Fruit fly (Drosophila melanogaster) whole organism, embryonic: ENCODE results near the gene comm.

Experiments used
- Aef1 ChIP-seq: fragments of 200-800 bp; sonication (Bioruptor generic); IDR thresholded peaks from 3 replicates; pipeline ENCODE4 v1.3.6; 2022; ENCODE audit warnings: missing biosample characterization, missing genetic modification characterization
- Antp ChIP-seq: fragments of 200-800 bp; sonication (Bioruptor generic); optimal IDR thresholded peaks from 3 replicates; lab custom pipeline; 2016; ENCODE audit warnings: missing biosample characterization, missing genetic modification characterization
- Awh ChIP-seq: fragments of 200-800 bp; sonication (Bioruptor generic); IDR thresholded peaks from 2 replicates; pipeline ENCODE4, ENCODE4 v1.3.6; 2022; ENCODE audit warnings: missing biosample characterization, missing genetic modification characterization
- CG10366 ChIP-seq: fragments of 200-800 bp; sonication (Bioruptor generic); IDR thresholded peaks from 2 replicates; pipeline ENCODE4 v1.3.6; 2022; ENCODE audit warnings: missing biosample characterization, missing genetic modification characterization
- CG12236 ChIP-seq: fragments of 200-800 bp; sonication (Bioruptor generic); optimal IDR thresholded peaks from 2 replicates; lab custom pipeline; 2016; ENCODE audit warnings: missing biosample characterization, missing genetic modification characterization
- CG12942 ChIP-seq: fragments of 200-800 bp; sonication (Bioruptor generic); optimal IDR thresholded peaks from 3 replicates; lab custom pipeline; 2016; ENCODE audit warnings: missing biosample characterization, missing genetic modification characterization
- CG17568 ChIP-seq: fragments of 200-800 bp; sonication (Bioruptor generic); optimal IDR thresholded peaks from 2 replicates; lab custom pipeline; 2018; ENCODE audit warnings: missing biosample characterization, mild to moderate bottlenecking, missing genetic modification characterization, moderate library complexity
- CG18764 ChIP-seq: fragments of 200-800 bp; sonication (Bioruptor generic); optimal IDR thresholded peaks from 3 replicates; lab custom pipeline; 2016; ENCODE audit warnings: missing biosample characterization, missing genetic modification characterization
- CG43689 ChIP-seq: fragments of 200-800 bp; sonication (Bioruptor generic); IDR thresholded peaks from 2 replicates; pipeline ENCODE4 v1.3.6; 2022; ENCODE audit warnings: missing biosample characterization, missing genetic modification characterization
- CG4820 ChIP-seq: fragments of 200-800 bp; sonication (Bioruptor generic); optimal IDR thresholded peaks from 3 replicates; lab custom pipeline; 2016; ENCODE audit warnings: missing biosample characterization, missing genetic modification characterization
- CG6254 ChIP-seq: fragments of 200-800 bp; sonication (Bioruptor generic); optimal IDR thresholded peaks from 3 replicates; lab custom pipeline; 2017; ENCODE audit warnings: mild to moderate bottlenecking, missing biosample characterization, missing genetic modification reagents, missing genetic modification characterization
- CG6791 ChIP-seq: fragments of 200-800 bp; sonication (Bioruptor generic); IDR thresholded peaks from 3 replicates; pipeline ENCODE4 v1.3.6; 2022; ENCODE audit warnings: missing biosample characterization, missing genetic modification characterization; ENCODE audit not compliant: partially characterized antibody
- CG6813 ChIP-seq: fragments of 200-800 bp; sonication (Bioruptor generic); optimal IDR thresholded peaks from 2 replicates; lab custom pipeline; 2017; ENCODE audit warnings: missing biosample characterization, missing genetic modification characterization, mild to moderate bottlenecking, moderate library complexity, missing genetic modification reagents
- CG6854 ChIP-seq: fragments of 200-800 bp; sonication (Bioruptor generic); optimal IDR thresholded peaks from 3 replicates; lab custom pipeline; 2017; ENCODE audit warnings: missing biosample characterization, mild to moderate bottlenecking, missing genetic modification characterization
- CG7271 ChIP-seq: fragments of 200-800 bp; sonication (Bioruptor generic); optimal IDR thresholded peaks from 2 replicates; lab custom pipeline; 2018; ENCODE audit warnings: missing biosample characterization, mild to moderate bottlenecking, missing genetic modification characterization, moderate library complexity
- CTCF ChIP-seq: fragments of 200-800 bp; sonication (Bioruptor generic); optimal IDR thresholded peaks from 2 replicates; lab custom pipeline; 2017; ENCODE audit warnings: missing biosample characterization, mild to moderate bottlenecking, missing genetic modification characterization, moderate library complexity
- Dip2 ChIP-seq: fragments of 200-800 bp; sonication (Bioruptor generic); IDR thresholded peaks from 2 replicates; pipeline ENCODE4 v1.3.6; 2022; ENCODE audit warnings: missing biosample characterization, missing genetic modification characterization
- Ets97D ChIP-seq: fragments of 200-800 bp; sonication (Bioruptor generic); optimal IDR thresholded peaks from 3 replicates; lab custom pipeline; 2016; ENCODE audit warnings: missing biosample characterization, missing genetic modification characterization
- HLH4C ChIP-seq: fragments of 200-800 bp; sonication (Bioruptor generic); IDR thresholded peaks from 3 replicates; pipeline ENCODE4 v1.3.6; 2022; ENCODE audit warnings: missing biosample characterization, missing genetic modification characterization; ENCODE audit not compliant: partially characterized antibody
- HLHmδ ChIP-seq: fragments of 200-800 bp; sonication (Bioruptor generic); optimal IDR thresholded peaks from 2 replicates; lab custom pipeline; 2018; ENCODE audit warnings: missing biosample characterization, mild to moderate bottlenecking, missing genetic modification characterization, moderate library complexity
- Hr39 ChIP-seq: fragments of >200 bp; optimal IDR thresholded peaks from 2 replicates; lab custom pipeline; 2017
- Lhr ChIP-seq: fragments of 200-800 bp; sonication (Bioruptor generic); optimal IDR thresholded peaks from 3 replicates; lab custom pipeline; 2017; ENCODE audit warnings: mild to moderate bottlenecking, missing biosample characterization, missing genetic modification reagents, missing genetic modification characterization
- NC2β ChIP-seq: fragments of 200-800 bp; sonication (Bioruptor generic); optimal IDR thresholded peaks from 2 replicates; lab custom pipeline; 2016; ENCODE audit warnings: missing biosample characterization, missing genetic modification characterization
- Nf-YB ChIP-seq: fragments of 200-800 bp; sonication (Bioruptor generic); optimal IDR thresholded peaks from 3 replicates; lab custom pipeline; 2019; ENCODE audit warnings: missing biosample characterization, mild to moderate bottlenecking, missing genetic modification characterization, moderate library complexity
- Sox102F ChIP-seq: fragments of 200-800 bp; sonication (Bioruptor generic); optimal IDR thresholded peaks from 2 replicates; lab custom pipeline; 2018; ENCODE audit warnings: missing biosample characterization, mild to moderate bottlenecking, missing genetic modification characterization, moderate library complexity
- Stat92E ChIP-seq, 3 experiments: fragments of >200 bp in 2 of 3; fragments of 200-800 bp in 1 of 3; sonication (Bioruptor generic) in 1 of 3; optimal IDR thresholded peaks; 2 replicates each; lab custom pipeline; 2017 to 2019; ENCODE audit warnings: missing biosample characterization in 3 of 3, missing genetic modification characterization in 3 of 3, mild to moderate bottlenecking in 1 of 3, moderate library complexity in 1 of 3
- Trl ChIP-seq, 3 experiments: fragments of >200 bp in 2 of 3; fragments of 200-800 bp in 1 of 3; sonication (Bioruptor generic) in 1 of 3; optimal IDR thresholded peaks; 2 replicates in 1 of 3; 3 replicates in 2 of 3; lab custom pipeline; 2016 to 2017; ENCODE audit warnings: missing biosample characterization in 1 of 3, missing genetic modification characterization in 1 of 3
- aop ChIP-seq: fragments of 200-800 bp; sonication (Bioruptor generic); IDR thresholded peaks from 2 replicates; pipeline ENCODE4 v1.3.6; 2022; ENCODE audit warnings: missing biosample characterization, missing genetic modification characterization
- ato ChIP-seq: fragments of 200-800 bp; sonication (Bioruptor generic); IDR thresholded peaks from 2 replicates; pipeline ENCODE4 v1.3.6; 2022; ENCODE audit warnings: missing biosample characterization, missing genetic modification characterization; ENCODE audit not compliant: partially characterized antibody
- chinmo ChIP-seq: fragments of 200-800 bp; sonication (Bioruptor generic); IDR thresholded peaks from 4 replicates; pipeline ENCODE4 v1.3.6; 2022; ENCODE audit warnings: missing biosample characterization, missing genetic modification characterization; ENCODE audit not compliant: partially characterized antibody
- dimm ChIP-seq: fragments of 200-800 bp; sonication (Bioruptor generic); IDR thresholded peaks from 2 replicates; pipeline ENCODE4 v1.3.6; 2022; ENCODE audit warnings: missing biosample characterization, missing genetic modification characterization
- esg ChIP-seq: fragments of 200-800 bp; sonication (Bioruptor generic); conservative IDR thresholded peaks from 2 replicates; pipeline ENCODE4 v1.3.6; 2022; ENCODE audit warnings: missing biosample characterization, missing genetic modification characterization
- fu2 ChIP-seq: fragments of 200-800 bp; sonication (Bioruptor generic); optimal IDR thresholded peaks from 2 replicates; lab custom pipeline; 2016; ENCODE audit warnings: missing biosample characterization, missing genetic modification characterization
- gem ChIP-seq: fragments of 200-800 bp; sonication (Bioruptor generic); optimal IDR thresholded peaks from 2 replicates; lab custom pipeline; 2019; ENCODE audit warnings: missing biosample characterization, mild to moderate bottlenecking, missing genetic modification characterization, moderate library complexity
- gt ChIP-seq: fragments of 200-800 bp; sonication (Bioruptor generic); IDR thresholded peaks from 2 replicates; pipeline ENCODE4 v1.3.6; 2022; ENCODE audit warnings: missing biosample characterization, missing genetic modification characterization
- inv ChIP-seq: fragments of 200-800 bp; sonication (Bioruptor generic); IDR thresholded peaks from 2 replicates; pipeline ENCODE4 v1.3.6; 2022; ENCODE audit warnings: missing biosample characterization, missing genetic modification characterization; ENCODE audit not compliant: partially characterized antibody
- ken ChIP-seq: fragments of 200-800 bp; sonication (Bioruptor generic); IDR thresholded peaks from 3 replicates; pipeline ENCODE4 v1.3.6; 2022; ENCODE audit warnings: missing biosample characterization, missing genetic modification characterization
- lov ChIP-seq, 2 experiments: fragments of 200-800 bp in 1 of 2; fragments of >200 bp in 1 of 2; sonication (Bioruptor generic) in 1 of 2; IDR thresholded peaks in 1 of 2; optimal IDR thresholded peaks in 1 of 2; 2 replicates in 1 of 2; 3 replicates in 1 of 2; pipeline versions ENCODE4 v1.3.6 to Lab custom; 2017 to 2022; ENCODE audit warnings: missing biosample characterization in 1 of 2, missing genetic modification characterization in 1 of 2
- mld ChIP-seq: fragments of 200-800 bp; sonication (Bioruptor generic); IDR thresholded peaks from 3 replicates; pipeline ENCODE4 v1.3.6; 2022; ENCODE audit warnings: missing biosample characterization, missing genetic modification characterization; ENCODE audit not compliant: partially characterized antibody
- nmo ChIP-seq: fragments of 200-800 bp; sonication (Bioruptor generic); optimal IDR thresholded peaks from 2 replicates; lab custom pipeline; 2018; ENCODE audit warnings: missing biosample characterization, mild to moderate bottlenecking, missing genetic modification characterization, moderate library complexity
- odd ChIP-seq: fragments of 200-800 bp; sonication (Bioruptor generic); optimal IDR thresholded peaks from 2 replicates; lab custom pipeline; 2017; ENCODE audit warnings: missing biosample characterization, mild to moderate bottlenecking, missing genetic modification characterization
- onecut ChIP-seq: fragments of 200-800 bp; sonication (Bioruptor generic); IDR thresholded peaks from 2 replicates; pipeline ENCODE4 v1.3.6; 2022; ENCODE audit warnings: missing biosample characterization, missing genetic modification characterization
- otp ChIP-seq: fragments of 200-800 bp; sonication (Bioruptor generic); IDR thresholded peaks from 3 replicates; pipeline ENCODE4, ENCODE4 v1.3.6; 2022; ENCODE audit warnings: missing biosample characterization, missing genetic modification characterization
- pita ChIP-seq: fragments of 200-800 bp; sonication (Bioruptor generic); optimal IDR thresholded peaks from 2 replicates; lab custom pipeline; 2017; ENCODE audit warnings: missing biosample characterization, mild to moderate bottlenecking, missing genetic modification characterization
- ro ChIP-seq: fragments of 200-800 bp; sonication (Bioruptor generic); IDR thresholded peaks from 2 replicates; pipeline ENCODE4 v1.3.6; 2022; ENCODE audit warnings: missing biosample characterization, missing genetic modification characterization
- sr ChIP-seq: fragments of 200-800 bp; sonication (Bioruptor generic); IDR thresholded peaks from 3 replicates; pipeline ENCODE4 v1.3.6; 2022; ENCODE audit warnings: missing biosample characterization, missing genetic modification characterization
- tap ChIP-seq: fragments of 200-800 bp; optimal IDR thresholded peaks from 3 replicates; lab custom pipeline; 2019; ENCODE audit warnings: missing biosample characterization, mild to moderate bottlenecking, missing genetic modification characterization, moderate library complexity
- tin ChIP-seq: fragments of 200-800 bp; sonication (Bioruptor generic); optimal IDR thresholded peaks from 3 replicates; lab custom pipeline; 2016; ENCODE audit warnings: missing biosample characterization, missing genetic modification characterization
- toy ChIP-seq: fragments of 200-800 bp; sonication (Bioruptor generic); IDR thresholded peaks from 2 replicates; pipeline ENCODE4 v1.3.6; 2022; ENCODE audit warnings: missing biosample characterization, missing genetic modification characterization
- z ChIP-seq: fragments of 200-800 bp; sonication (Bioruptor generic); IDR thresholded peaks from 3 replicates; pipeline ENCODE4 v1.3.6; 2022; ENCODE audit warnings: missing biosample characterization, missing genetic modification characterization

Gene comm

DNA sequence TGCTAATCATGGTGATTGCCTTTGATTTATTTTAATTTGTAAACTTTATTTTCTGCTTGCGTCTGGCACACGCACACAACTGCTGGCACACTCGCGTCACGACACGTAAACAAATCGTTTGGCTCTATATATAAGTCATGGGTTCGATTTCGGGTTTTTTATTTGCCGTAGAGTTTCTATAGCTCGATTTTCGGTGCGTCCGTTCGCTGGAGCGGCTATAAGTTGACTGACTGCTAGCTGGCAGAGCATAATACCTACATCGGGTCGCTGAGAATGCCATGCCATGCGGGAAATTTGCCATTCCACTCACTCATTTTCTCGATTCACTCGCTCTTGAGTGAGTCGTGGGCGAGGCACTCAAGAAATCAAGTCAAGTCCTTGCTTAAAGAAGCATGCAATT lies at the start of gene comm (continued):
- TF ChIP-seq aop (GFP tag; lab: Robert Waterston, UW) (peak; percentile 64; the same call in 1 of the 2 replicates), CG17568 (GFP tag; lab: Kevin White, UChicago) (peak; percentile 33), CG12942 (GFP tag; lab: Kevin White, UChicago) (no peak), tap (no peak), tin (GFP tag; lab: Kevin White, UChicago) (no peak), toy (GFP tag; lab: Robert Waterston, UW) (no peak), CG10366 (GFP tag; lab: Robert Waterston, UW) (no peak), onecut (GFP tag; lab: Robert Waterston, UW) (0 out of 2 replicates have a peak, but pooled peaks have one; percentile 41), pita (GFP tag; lab: Kevin White, UChicago) (no peak), CG18764 (GFP tag; lab: Kevin White, UChicago) (peak; percentile 6), Hr39 (lab: Kevin White, UChicago) (no peak), ro (GFP tag; lab: Robert Waterston, UW) (no peak), ken (GFP tag; lab: Robert Waterston, UW) (no peak), chinmo (peak; percentile 92; the same call in 2 of the 4 replicates), Sox102F (no peak), CG6854 (GFP tag; lab: Kevin White, UChicago) (peak; percentile 41), gem (tag; lab: Kevin White, UChicago) (no peak), CG43689 (GFP tag; lab: Robert Waterston, UW) (no peak), sr (GFP tag; lab: Robert Waterston, UW) (no peak), Awh (GFP tag; lab: Robert Waterston, UW) (peak; percentile 48; the same call in 1 of the 2 replicates), CG12236 (GFP tag; lab: Kevin White, UChicago) (no peak), Antp (GFP tag; lab: Kevin White, UChicago) (no peak), CG6791 (peak; percentile 72; the same call in 2 of the 3 replicates), CTCF (GFP tag; lab: Kevin White, UChicago) (no peak), CG6813 (GFP tag; lab: Kevin White, UChicago) (no peak), gt (GFP tag; lab: Robert Waterston, UW) (no peak), Lhr (no peak), fu2 (GFP tag; lab: Kevin White, UChicago) (no peak), Dip2 (GFP tag; lab: Robert Waterston, UW) (no peak), Nf-YB (no peak), Stat92E (GFP tag; optimal IDR thresholded peaks at IDR 0.05; lab: Kevin White, UChicago) (peak in 1 of 3 experiments; percentile 14), z (peak; percentile 99), nmo (GFP tag; lab: Kevin White, UChicago) (no peak), Ets97D (GFP tag; lab: Kevin White, UChicago) (no peak), Trl (optimal IDR thresholded peaks at IDR 0.05; lab: Kevin White, UChicago) (peak; percentile 60 to 70), Trl (GFP tag; optimal IDR thresholded peaks at IDR 0.05; lab: Kevin White, UChicago) (peak; percentile 38), otp (GFP tag; lab: Robert Waterston, UW) (peak; percentile 58; the same call in 2 of the 3 replicates), CG4820 (GFP tag; lab: Kevin White, UChicago) (no peak), inv (no peak), CG7271 (tag; lab: Kevin White, UChicago) (no peak), lov (optimal IDR thresholded peaks at IDR 0.05; lab: Kevin White, UChicago) (no peak), lov (GFP tag; IDR thresholded peaks at IDR 0.05; lab: Robert Waterston, UW) (0 out of 3 replicates have a peak, but pooled peaks have one; percentile 64), HLH4C (peak; percentile 55; the same call in 2 of the 3 replicates), esg (GFP tag; lab: Robert Waterston, UW) (no peak), NC2β (no peak), odd (GFP tag; lab: Kevin White, UChicago) (peak; percentile 16), CG6254 (GFP tag; lab: Kevin White, UChicago) (no peak), ato (GFP tag; lab: Robert Waterston, UW) (peak; percentile 65; the same call in 1 of the 2 replicates), HLHmδ (GFP tag; lab: Kevin White, UChicago) (peak; percentile 83), dimm (GFP tag; lab: Robert Waterston, UW) (no peak), mld (GFP tag; lab: Robert Waterston, UW) (no peak; the same call in 2 of the 3 replicates), Aef1 (GFP tag; lab: Robert Waterston, UW) (no peak)
